Worm (Caenorhabditis elegans) whole organism, young adult: Measurements from ENCODE around the gene sinh-1.

Experiments
- B0019.2 ChIP-seq: fragments of 200-800 bp; sonication (Bioruptor generic); conservative IDR thresholded peaks from 2 replicates; pipeline ENCODE4 v1.3.6; 2022; ENCODE audit warnings: missing genetic modification reagents, missing genetic modification characterization, missing compliant biosample characterization
- F23B12.7 ChIP-seq: sonication (generic microtip); optimal IDR thresholded peaks from 2 replicates; lab custom pipeline; 2017; ENCODE audit warnings: missing genetic modification characterization, mild to moderate bottlenecking, missing compliant biosample characterization, antibody characterized with exemption, moderate library complexity; ENCODE audit not compliant: insufficient read depth
- F39B2.1 ChIP-seq: fragments of 200-800 bp; sonication (Bioruptor generic); IDR thresholded peaks from 2 replicates; pipeline ENCODE4 v1.3.6; 2022; ENCODE audit warnings: missing genetic modification reagents, missing genetic modification characterization, missing compliant biosample characterization
- F57C9.4 ChIP-seq: sonication (generic microtip); optimal IDR thresholded peaks from 2 replicates; lab custom pipeline; 2017; ENCODE audit warnings: mild to moderate bottlenecking, missing genetic modification characterization, missing compliant biosample characterization
- K12H6.12 ChIP-seq: fragments of 200-800 bp; sonication (Bioruptor generic); optimal IDR thresholded peaks from 2 replicates; lab custom pipeline; 2018; ENCODE audit warnings: mild to moderate bottlenecking, missing genetic modification characterization, missing compliant biosample characterization
- ZK185.1 ChIP-seq: sonication (generic microtip); optimal IDR thresholded peaks from 2 replicates; lab custom pipeline; 2016; ENCODE audit warnings: mild to moderate bottlenecking, missing genetic modification characterization, missing compliant biosample characterization; ENCODE audit not compliant: poor library complexity, severe bottlenecking
- aptf-2 ChIP-seq: fragments of 200-800 bp; sonication (Bioruptor generic); conservative IDR thresholded peaks from 2 replicates; pipeline ENCODE4 v1.3.6; 2022; ENCODE audit warnings: missing genetic modification reagents, missing genetic modification characterization, missing compliant biosample characterization
- atf-7 ChIP-seq: sonication (generic microtip); optimal IDR thresholded peaks from 2 replicates; lab custom pipeline; 2017; ENCODE audit warnings: mild to moderate bottlenecking, missing genetic modification characterization, missing compliant biosample characterization
- ccch-3 ChIP-seq: fragments of 200-800 bp; sonication (Bioruptor generic); optimal IDR thresholded peaks from 2 replicates; lab custom pipeline; 2018; ENCODE audit warnings: mild to moderate bottlenecking, missing genetic modification characterization, missing compliant biosample characterization
- cebp-1 ChIP-seq, 2 experiments: fragments of 200-800 bp in 1 of 2; sonication (Bioruptor generic) in 1 of 2; sonication (generic microtip) in 1 of 2; IDR thresholded peaks in 1 of 2; optimal IDR thresholded peaks in 1 of 2; 2 replicates each; pipeline versions ENCODE4 v1.3.6 to Lab custom; 2017 to 2022; ENCODE audit warnings: missing compliant biosample characterization in 2 of 2, missing genetic modification characterization in 2 of 2, mild to moderate bottlenecking in 1 of 2, missing genetic modification reagents in 1 of 2, moderate library complexity in 1 of 2
- ceh-27 ChIP-seq: fragments of 200-800 bp; sonication (Bioruptor generic); optimal IDR thresholded peaks from 2 replicates; lab custom pipeline; 2018; ENCODE audit warnings: mild to moderate bottlenecking, missing genetic modification characterization, moderate library complexity, missing compliant biosample characterization
- ceh-40 ChIP-seq: fragments of 200-800 bp; sonication (Bioruptor generic); IDR thresholded peaks from 2 replicates; pipeline ENCODE4 v1.3.6; 2022; ENCODE audit warnings: missing genetic modification characterization, missing compliant biosample characterization
- ceh-79 ChIP-seq: sonication (generic microtip); optimal IDR thresholded peaks from 2 replicates; lab custom pipeline; 2017; ENCODE audit warnings: mild to moderate bottlenecking, missing genetic modification characterization, missing compliant biosample characterization
- efl-1 ChIP-seq: fragments of 150-350 bp; optimal IDR thresholded peaks from 2 replicates; lab custom pipeline; 2014; ENCODE audit warnings: missing biosample characterization, missing genetic modification reagents, missing genetic modification characterization
- ekl-4 ChIP-seq: fragments of 200-800 bp; sonication (Bioruptor generic); IDR thresholded peaks from 2 replicates; pipeline ENCODE4 v1.3.6; 2022; ENCODE audit warnings: missing genetic modification reagents, missing genetic modification characterization, missing compliant biosample characterization
- hrde-1 ChIP-seq: sonication (generic microtip); optimal IDR thresholded peaks from 2 replicates; lab custom pipeline; 2016; ENCODE audit warnings: missing genetic modification characterization, mild to moderate bottlenecking, missing compliant biosample characterization, moderate library complexity, missing genotype, missing genetic modification reagents, borderline replicate concordance
- let-526 ChIP-seq: fragments of 200-800 bp; sonication (Bioruptor generic); IDR thresholded peaks from 2 replicates; pipeline ENCODE4 v1.3.6; 2022; ENCODE audit warnings: missing genetic modification reagents, missing genetic modification characterization, missing compliant biosample characterization
- lin-40 ChIP-seq: sonication (generic microtip); optimal IDR thresholded peaks from 2 replicates; lab custom pipeline; 2016; ENCODE audit warnings: missing genetic modification characterization, mild to moderate bottlenecking, missing compliant biosample characterization, missing genotype, missing genetic modification reagents
- lsy-27 ChIP-seq: sonication (generic microtip); optimal IDR thresholded peaks from 2 replicates; lab custom pipeline; 2017; ENCODE audit warnings: missing genetic modification characterization, mild to moderate bottlenecking, missing compliant biosample characterization, antibody characterized with exemption, missing genotype, borderline replicate concordance; ENCODE audit not compliant: insufficient read depth
- mel-28 ChIP-seq: sonication (generic microtip); optimal IDR thresholded peaks from 2 replicates; lab custom pipeline; 2016; ENCODE audit warnings: borderline replicate concordance, mild to moderate bottlenecking, missing genetic modification characterization, missing compliant biosample characterization
- nhr-179 ChIP-seq: sonication (generic microtip); optimal IDR thresholded peaks from 2 replicates; lab custom pipeline; 2016; ENCODE audit warnings: mild to moderate bottlenecking, missing genetic modification characterization, missing compliant biosample characterization
- pha-4 ChIP-seq: fragments of 150-350 bp; sonication (generic microtip); optimal IDR thresholded peaks from 2 replicates; lab custom pipeline; 2014; ENCODE audit warnings: missing biosample characterization, missing genetic modification reagents, missing genetic modification characterization
- snpc-1.1 ChIP-seq: sonication (generic microtip); optimal IDR thresholded peaks from 2 replicates; lab custom pipeline; 2017; ENCODE audit warnings: missing genetic modification characterization, mild to moderate bottlenecking, missing compliant biosample characterization, antibody characterized with exemption, moderate library complexity, missing genotype, missing genetic modification reagents; ENCODE audit not compliant: insufficient read depth
- zfh-2 ChIP-seq: fragments of 200-800 bp; sonication (Bioruptor generic); conservative IDR thresholded peaks from 2 replicates; pipeline ENCODE4 v1.3.6; 2022; ENCODE audit warnings: missing genetic modification reagents, missing genetic modification characterization, missing compliant biosample characterization
- ztf-18 ChIP-seq: sonication (generic microtip); optimal IDR thresholded peaks from 2 replicates; lab custom pipeline; 2016; ENCODE audit warnings: missing genotype, mild to moderate bottlenecking, missing genetic modification characterization, missing compliant biosample characterization
- ztf-28 ChIP-seq: fragments of 200-800 bp; sonication (Bioruptor generic); IDR thresholded peaks from 2 replicates; pipeline ENCODE4 v1.3.6; 2022; ENCODE audit warnings: missing genetic modification reagents, missing genetic modification characterization, missing compliant biosample characterization
- ztf-3 ChIP-seq: fragments of 200-800 bp; sonication (Bioruptor generic); optimal IDR thresholded peaks from 2 replicates; lab custom pipeline; 2018; ENCODE audit warnings: mild to moderate bottlenecking, missing genetic modification characterization, missing compliant biosample characterization

The sinh-1 gene

DNA sequence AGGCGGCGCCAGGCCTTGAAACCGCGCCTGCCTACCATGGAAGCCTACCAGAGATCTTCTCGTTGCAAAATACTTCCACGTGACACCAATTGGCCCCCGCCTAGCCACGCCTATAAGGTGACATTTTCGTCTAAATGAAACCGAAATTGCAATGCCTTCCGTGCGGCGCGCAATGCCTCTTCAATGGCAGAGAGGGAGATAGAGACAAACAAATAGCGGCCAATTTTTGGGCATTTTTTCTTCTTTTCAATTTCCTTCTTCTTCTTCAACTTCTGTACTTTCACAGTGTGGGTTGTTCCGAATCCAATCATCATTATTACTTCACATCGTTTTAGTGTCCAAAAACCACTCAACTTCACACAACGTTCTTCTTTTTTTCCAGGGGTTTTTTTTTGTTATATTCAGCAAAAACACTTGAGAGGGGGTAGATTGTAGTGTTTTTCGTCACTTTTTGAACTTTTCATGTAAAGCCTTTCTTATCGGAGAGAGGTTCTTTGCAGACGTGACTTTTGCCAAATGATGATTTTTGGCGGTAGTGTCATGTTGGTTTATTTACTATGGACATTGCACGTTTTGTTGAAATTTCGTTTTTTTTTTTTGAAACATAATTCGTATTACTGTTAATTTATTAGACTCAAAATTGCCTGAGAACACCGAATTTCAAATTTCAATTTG lies 33.2 kb downstream of the sinh-1 start:
- TF ChIP-seq aptf-2 (no peak), K12H6.12 (tag; lab: Kevin White, UChicago) (no peak), lin-40 (tag; lab: Kevin White, UChicago) (peak; percentile 11), cebp-1 (GFP tag; IDR thresholded peaks at IDR 0.05; lab: Robert Waterston, UW) (no peak), cebp-1 (tag; optimal IDR thresholded peaks at IDR 0.05; lab: Kevin White, UChicago) (peak; percentile 9), snpc-1.1 (tag; lab: Kevin White, UChicago) (no peak), ceh-27 (GFP tag; lab: Kevin White, UChicago) (peak; percentile 35), zfh-2 (GFP tag; lab: Robert Waterston, UW) (peak; percentile 53; the same call in 1 of the 2 replicates)

DNA sequence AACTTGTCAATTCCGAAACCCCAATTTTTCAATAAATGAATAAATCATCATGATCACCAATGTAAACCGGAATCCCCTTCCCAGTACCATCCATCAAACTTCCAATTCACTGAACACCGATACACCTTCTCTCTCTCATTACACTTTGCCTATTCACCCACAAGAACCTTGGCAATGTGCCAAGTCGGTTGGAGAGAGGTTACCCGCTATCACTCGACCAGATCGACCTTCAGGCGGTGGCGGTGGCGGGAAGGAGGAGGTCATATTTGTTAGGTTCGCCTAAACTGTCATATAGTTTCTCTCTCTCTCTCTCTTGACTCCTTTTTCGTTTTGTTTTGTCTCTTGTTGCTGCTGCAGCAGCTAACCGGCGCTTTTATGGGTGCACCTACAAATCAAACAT lies 34.5 kb downstream of the sinh-1 start:
- TF ChIP-seq efl-1 (GFP tag; lab: Kevin White, UChicago) (no peak), F39B2.1 (GFP tag; lab: Robert Waterston, UW) (0 out of 2 replicates have a peak, but pooled peaks have one; percentile 25)

DNA sequence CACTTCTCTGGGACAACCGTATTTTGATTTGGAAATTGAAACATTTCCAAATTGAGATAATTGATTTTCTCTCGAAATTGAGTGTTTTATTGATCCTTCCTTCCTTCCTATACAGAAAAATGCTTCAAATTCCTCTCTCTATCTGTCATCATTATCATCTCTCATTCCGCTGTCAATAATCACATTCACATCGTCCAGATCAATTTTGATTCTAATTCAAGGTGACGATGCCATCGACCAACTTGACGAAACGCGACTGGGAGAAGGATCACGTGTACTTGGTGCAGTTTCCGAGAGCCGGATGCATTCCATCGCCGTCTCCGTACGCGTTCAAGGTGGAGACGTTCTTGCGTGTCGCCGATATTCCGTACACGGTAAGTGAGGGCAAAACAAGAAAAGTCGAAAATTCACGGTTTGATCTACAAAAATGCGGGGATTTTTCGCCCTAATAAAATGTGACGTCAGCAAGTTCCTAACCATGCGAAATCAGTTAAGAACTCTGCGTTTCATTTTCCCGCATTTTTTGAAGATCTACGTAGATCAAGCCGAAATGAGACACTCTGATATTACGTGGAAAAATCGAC lies 36.0 kb downstream of the sinh-1 start, which contains the start of gene faxc-1:
Gene faxc-1 (plus strand): TSS at position 222 of the 584 bp plus-strand sequence.
- no peak for TF ChIP-seq ceh-79 (tag; lab: Kevin White, UChicago)
- TF ChIP-seq let-526, result no peak
- no peak for TF ChIP-seq ztf-3 (GFP tag; lab: Kevin White, UChicago)
- no peak for TF ChIP-seq atf-7 (tag; lab: Kevin White, UChicago)
- no peak for TF ChIP-seq ZK185.1 (tag; lab: Kevin White, UChicago)
- TF ChIP-seq ztf-18 (tag; lab: Kevin White, UChicago), result no peak
- TF ChIP-seq mel-28 (tag; lab: Kevin White, UChicago), result no peak
- no peak for TF ChIP-seq pha-4 (tag; lab: Kevin White, UChicago)
- no peak for TF ChIP-seq ccch-3 (GFP tag; lab: Kevin White, UChicago)
- TF ChIP-seq ceh-40 (GFP tag; lab: Robert Waterston, UW), result no peak
- no peak for TF ChIP-seq ztf-28 (GFP tag; lab: Robert Waterston, UW)

DNA sequence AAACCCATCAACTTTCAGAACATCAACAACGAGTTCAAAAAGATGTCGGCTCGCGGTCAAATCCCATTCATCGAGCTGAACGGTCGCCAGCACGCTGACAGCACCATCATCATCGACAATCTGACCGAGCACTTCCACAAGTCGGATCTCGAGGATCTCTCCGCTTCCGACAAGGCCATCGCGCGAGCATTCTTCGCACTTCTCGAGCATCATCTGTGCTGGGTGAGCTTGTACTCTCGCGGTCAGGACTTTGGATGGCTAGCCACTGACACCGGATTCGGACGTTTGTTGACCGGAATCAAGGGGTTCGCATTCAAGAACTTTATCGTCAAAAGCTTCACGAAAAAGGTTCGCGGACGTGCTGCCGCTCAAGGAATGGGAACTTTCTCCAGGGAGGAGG lies 36.7 kb downstream of the sinh-1 start:
- peak; percentile 66 for TF ChIP-seq zfh-2 (GFP tag; lab: Robert Waterston, UW)
- TF ChIP-seq nhr-179, result no peak

ce11 chrII:12266145-12266544 lies 38.0 kb downstream of the sinh-1 start, which contains the start of gene tric-1B.1:
tric-1B.1 (minus strand) TSS chrII:12266245.
- TF ChIP-seq F57C9.4 (tag; lab: Kevin White, UChicago) (no peak), F23B12.7 (tag; lab: Kevin White, UChicago) (no peak), atf-7 (tag; lab: Kevin White, UChicago) (no peak)

ce11 chrII:12266797-12267196 lies 38.7 kb downstream of the sinh-1 start:
- TF ChIP-seq ztf-28 (GFP tag; lab: Robert Waterston, UW) (no peak), hrde-1 (no peak), ekl-4 (no peak), B0019.2 (GFP tag; lab: Robert Waterston, UW) (no peak), lsy-27 (tag; lab: Kevin White, UChicago) (no peak)
